Fruit fly (Drosophila melanogaster) whole organism, prepupa: Measurements from ENCODE around the gene CG7573.
A peak's percentile ranks its signal among the peaks of the same experiment; 100 is the strongest.

Experiments used
- CG16779 ChIP-seq: fragments of 200-800 bp; sonication (Bioruptor generic); optimal IDR thresholded peaks from 3 replicates; lab custom pipeline; 2017; ENCODE audit warnings: missing biosample characterization, mild to moderate bottlenecking, missing genetic modification characterization
- CG31627 ChIP-seq: fragments of 200-800 bp; sonication (Bioruptor generic); optimal IDR thresholded peaks from 3 replicates; lab custom pipeline; 2016; ENCODE audit warnings: missing biosample characterization, missing genetic modification characterization
- CG34406 ChIP-seq: fragments of 200-800 bp; sonication (Bioruptor generic); optimal IDR thresholded peaks from 3 replicates; lab custom pipeline; 2016; ENCODE audit warnings: missing biosample characterization, missing genetic modification characterization
- CG4318 ChIP-seq: fragments of 200-800 bp; sonication (Bioruptor generic); optimal IDR thresholded peaks from 3 replicates; lab custom pipeline; 2017; ENCODE audit warnings: missing biosample characterization, mild to moderate bottlenecking, missing genetic modification characterization
- CG6163 ChIP-seq: fragments of 200-800 bp; sonication (Bioruptor generic); IDR thresholded peaks from 3 replicates; pipeline ENCODE4 v1.3.6; 2022; ENCODE audit warnings: missing biosample characterization, missing genetic modification characterization
- Eip78C ChIP-seq: fragments of 200-800 bp; sonication (Bioruptor generic); peaks from one replicate; lab custom pipeline; 2016; ENCODE audit warnings: missing biosample characterization, missing genetic modification characterization
- Hr39 ChIP-seq: fragments of 200-800 bp; sonication (Bioruptor generic); optimal IDR thresholded peaks from 2 replicates; lab custom pipeline; 2016; ENCODE audit warnings: missing biosample characterization, missing genetic modification characterization
- Lpt ChIP-seq: fragments of 200-800 bp; sonication (Bioruptor generic); optimal IDR thresholded peaks from 3 replicates; lab custom pipeline; 2016; ENCODE audit warnings: missing biosample characterization, missing genetic modification characterization
- Sox102F ChIP-seq: fragments of 200-800 bp; sonication (Bioruptor generic); optimal IDR thresholded peaks from 2 replicates; lab custom pipeline; 2016; ENCODE audit warnings: missing biosample characterization, mild to moderate bottlenecking, missing genetic modification characterization
- Sox14 ChIP-seq: fragments of 200-800 bp; sonication (Bioruptor generic); optimal IDR thresholded peaks from 3 replicates; lab custom pipeline; 2016; ENCODE audit warnings: missing biosample characterization, missing genetic modification characterization
- Sox15 ChIP-seq: fragments of 200-800 bp; sonication (Bioruptor generic); optimal IDR thresholded peaks from 3 replicates; lab custom pipeline; 2016; ENCODE audit warnings: missing biosample characterization, missing genetic modification characterization
- cyc ChIP-seq: fragments of 200-800 bp; sonication (Bioruptor generic); optimal IDR thresholded peaks from 3 replicates; lab custom pipeline; 2016; ENCODE audit warnings: missing biosample characterization, missing genetic modification characterization
- esn ChIP-seq: fragments of 200-800 bp; sonication (Bioruptor generic); optimal IDR thresholded peaks from 2 replicates; lab custom pipeline; 2016; ENCODE audit warnings: missing biosample characterization, mild to moderate bottlenecking, missing genetic modification characterization, moderate library complexity
- fd85E ChIP-seq: fragments of 200-800 bp; sonication (Bioruptor generic); optimal IDR thresholded peaks from 3 replicates; lab custom pipeline; 2016; ENCODE audit warnings: missing biosample characterization, missing genetic modification characterization

DNA sequence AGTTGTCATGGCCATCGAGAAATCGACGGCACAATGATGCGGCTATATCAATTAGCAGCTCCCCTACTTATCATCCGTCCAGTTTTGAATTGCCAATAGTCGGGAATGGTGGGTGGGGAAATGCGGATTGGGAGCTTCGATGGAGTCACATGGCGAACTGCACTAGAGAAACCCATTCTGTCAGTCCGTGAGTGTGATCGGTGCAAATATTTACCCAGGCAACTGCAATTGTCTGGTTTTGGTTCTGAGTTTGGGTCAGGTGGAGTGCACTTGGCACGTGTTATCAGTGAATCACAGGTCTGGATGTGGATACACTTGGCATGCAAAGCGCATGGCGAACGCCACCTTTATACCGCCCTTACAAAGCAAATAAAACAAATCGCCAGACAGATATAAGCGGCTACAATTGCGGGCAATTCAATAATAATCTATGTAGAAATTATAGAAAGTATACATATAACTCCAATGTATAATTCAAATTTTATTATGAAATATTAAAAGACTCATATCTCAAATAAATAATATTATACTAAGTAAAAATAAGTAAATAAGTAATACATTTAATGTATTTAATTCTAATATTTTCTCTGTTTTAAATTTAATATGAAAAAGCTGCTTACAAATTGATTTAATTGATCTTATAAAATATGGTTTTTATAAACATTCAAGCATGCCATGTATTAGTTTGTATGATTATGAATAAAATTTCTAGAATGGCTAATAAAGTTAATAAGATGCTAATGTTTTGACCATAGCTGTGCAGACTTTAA, 39.1 kb upstream of the CG7573 start:
- no peak for TF ChIP-seq Hr39
- TF ChIP-seq esn (GFP tag; lab: Kevin White, UChicago), result peak; percentile 6
- peak; percentile 74 for TF ChIP-seq Eip78C (GFP tag; lab: Kevin White, UChicago)
- TF ChIP-seq cyc (GFP tag; lab: Kevin White, UChicago), result no peak
- no peak for TF ChIP-seq CG16779 (tag; lab: Kevin White, UChicago)
- peak; percentile 8 for TF ChIP-seq CG31627 (GFP tag; lab: Kevin White, UChicago)
- TF ChIP-seq CG6163 (GFP tag; lab: Robert Waterston, UW), result peak; percentile 40; the same call in 2 of the 3 replicates
- no peak for TF ChIP-seq Sox15 (GFP tag; lab: Kevin White, UChicago)
- no peak for TF ChIP-seq Sox102F (GFP tag; lab: Kevin White, UChicago)
- no peak for TF ChIP-seq CG4318 (GFP tag; lab: Kevin White, UChicago)
- TF ChIP-seq Lpt, result no peak
- no peak for TF ChIP-seq CG34406 (GFP tag; lab: Kevin White, UChicago)
- no peak for TF ChIP-seq Sox14 (GFP tag; lab: Kevin White, UChicago)
- TF ChIP-seq fd85E (GFP tag; lab: Kevin White, UChicago), result no peak
